Fruit fly (Drosophila melanogaster) Kc167 (cell line): ENCODE measurements around the gene Lcp65Ab1.
"Not testable (repeated sequence)": the region's sequence is repeated elsewhere in the genome, so short reads cannot be mapped to it uniquely, and the experiment has no call there.

Experiments
- Myc ChIP-seq: fragments of >200 bp; optimal IDR thresholded peaks from 2 replicates; lab custom pipeline; 2017; ENCODE audit warnings: missing external identifiers
- Sin3A ChIP-seq: fragments of >200 bp; optimal IDR thresholded peaks from 2 replicates; lab custom pipeline; 2018; ENCODE audit warnings: missing external identifiers
- h ChIP-seq: fragments of >200 bp; optimal IDR thresholded peaks from 3 replicates; lab custom pipeline; 2018; ENCODE audit warnings: missing external identifiers
- insv ChIP-seq: fragments of >200 bp; optimal IDR thresholded peaks from 3 replicates; lab custom pipeline; 2018; ENCODE audit warnings: missing external identifiers
- psq ChIP-seq: fragments of >200 bp; optimal IDR thresholded peaks from 2 replicates; lab custom pipeline; 2017; ENCODE audit warnings: missing external identifiers
- ttk ChIP-seq: sonication (Bioruptor generic); optimal IDR thresholded peaks from 2 replicates; lab custom pipeline; 2017; ENCODE audit warnings: missing external identifiers

Gene Lcp65Ab1

dm6 chr3L:6142313-6142712 lies 7.0 kb upstream of the Lcp65Ab1 start, which contains the start of gene Cpr65Aw:
TSS of gene Cpr65Aw (minus strand) at chr3L:6142413.
- TF ChIP-seq h (lab: Kevin White, UChicago) = no peak

DNA sequence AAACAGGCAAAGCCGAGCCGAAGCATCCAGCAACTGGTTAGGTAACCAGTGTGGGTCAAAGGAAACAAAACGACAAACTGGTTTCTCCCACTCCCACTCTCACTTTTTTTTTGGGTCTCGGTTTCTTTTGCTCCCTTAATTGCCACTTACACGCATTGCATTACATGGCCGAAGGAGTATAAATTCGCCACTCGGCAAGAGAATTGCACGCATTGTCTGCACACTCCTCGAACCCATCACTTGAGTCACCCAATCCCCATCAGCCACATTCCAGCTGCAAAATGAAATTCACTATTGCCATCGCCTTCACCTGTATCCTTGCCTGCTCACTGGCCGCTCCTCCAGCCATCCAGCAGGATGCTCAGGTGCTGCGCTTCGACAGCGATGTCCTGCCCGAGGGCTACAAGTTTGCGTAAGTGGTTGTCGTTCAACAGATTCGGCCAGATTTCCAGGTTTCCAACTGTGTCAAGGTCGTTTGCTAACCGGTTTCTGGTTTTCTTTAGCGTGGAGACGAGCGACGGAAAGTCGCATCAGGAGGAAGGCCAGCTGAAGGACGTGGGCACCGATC lies 6.1 kb upstream of the Lcp65Ab1 start, which contains the start of gene Lcp65Ad:
Gene Lcp65Ad, plus strand, starts transcription at position 208 of the 568 bp plus-strand sequence.
- TF ChIP-seq ttk (lab: Kevin White, UChicago) (no peak), psq (no peak), insv (lab: Kevin White, UChicago) (no peak), Myc (lab: Kevin White, UChicago) (no peak), h (lab: Kevin White, UChicago) (no peak)

- TF ChIP-seq Sin3A (lab: Kevin White, UChicago) (no peak), ttk (lab: Kevin White, UChicago) (no peak), Myc (lab: Kevin White, UChicago) (no peak), h (lab: Kevin White, UChicago) (no peak), psq (no peak), insv (lab: Kevin White, UChicago) (no peak)
These were observed 4.6 kb upstream of the Lcp65Ab1 start, which contains the start of gene Lcp65Ac for dm6 chr3L:6144769-6145220. TSS of gene Lcp65Ac (plus strand) at chr3L:6144819.

DNA sequence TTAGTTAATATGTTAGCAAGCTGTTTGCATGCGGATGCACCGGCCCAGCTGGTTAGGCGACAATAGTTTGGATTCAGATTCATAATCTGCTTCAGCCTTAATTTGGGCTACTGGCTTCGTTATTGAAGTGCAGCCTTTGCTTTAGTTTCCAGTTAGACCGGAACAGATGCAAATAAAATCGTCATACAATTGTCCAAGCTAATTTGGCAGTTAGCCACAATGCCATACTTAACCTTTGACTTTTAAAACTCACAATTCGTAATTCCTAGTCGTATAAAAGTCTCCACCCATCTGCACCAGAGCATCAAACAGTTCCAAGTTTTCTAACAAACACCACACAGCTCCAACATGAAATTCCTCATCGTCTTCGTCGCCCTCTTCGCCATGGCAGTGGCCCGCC lies 3.0 kb upstream of the Lcp65Ab1 start, which contains the start of gene Lcp65Ab2:
Gene Lcp65Ab2, plus strand, starts transcription at position 301 of the 400 bp plus-strand sequence.
- not testable (repeated sequence) for TF ChIP-seq Sin3A, h, Myc (lab: Kevin White, UChicago)

dm6 chr3L:6147887-6148286 lies 1.5 kb upstream of the Lcp65Ab1 start, which contains the start of gene Cpr65Ax1:
TSS of gene Cpr65Ax1 (minus strand) at chr3L:6147987.
- TF ChIP-seq Sin3A (lab: Kevin White, UChicago); psq; ttk (lab: Kevin White, UChicago): not testable (repeated sequence)

DNA sequence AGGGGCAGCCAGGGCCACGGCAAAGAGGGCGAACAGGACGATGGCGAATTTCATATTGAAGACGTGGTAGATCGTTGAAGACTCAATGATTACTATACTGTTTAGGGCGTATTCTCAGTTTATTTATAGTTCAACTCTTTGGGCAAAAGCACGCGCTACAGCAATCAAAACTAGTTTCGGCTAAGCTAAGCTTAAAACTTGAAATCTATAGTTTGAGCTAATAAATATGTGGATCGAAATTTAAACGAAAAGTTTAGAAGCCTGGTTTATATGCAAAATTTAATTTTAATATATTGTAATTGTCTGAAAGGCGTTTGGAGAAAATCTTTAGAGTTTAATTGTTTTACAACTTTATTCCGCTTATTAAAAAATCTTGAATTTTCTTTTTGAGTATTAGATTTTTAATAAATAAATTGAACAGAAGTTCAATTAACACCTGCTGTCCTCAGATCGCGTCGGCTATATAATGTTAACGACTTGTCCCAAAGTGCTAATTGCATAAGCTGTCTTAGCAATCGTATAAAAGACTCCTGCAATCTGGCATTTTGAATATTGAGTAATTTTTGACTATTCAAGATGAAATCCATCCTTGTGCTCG lies 1.5 kb downstream of the Lcp65Ab1 start, which contains the start of the genes Cpr65Ax2 and Lcp65Aa:
Gene Cpr65Ax2, minus strand, starts transcription at position 101 of the 598 bp plus-strand sequence.
Gene Lcp65Aa, plus strand, starts transcription at position 548 of the 598 bp plus-strand sequence.
- TF ChIP-seq h, Sin3A, insv (lab: Kevin White, UChicago): not testable (repeated sequence)

- TF ChIP-seq Myc (lab: Kevin White, UChicago) (no peak), h (lab: Kevin White, UChicago) (no peak), psq (no peak), Sin3A (lab: Kevin White, UChicago) (no peak), ttk (lab: Kevin White, UChicago) (no peak), insv (lab: Kevin White, UChicago) (no peak)
These were observed 3.2 kb downstream of the Lcp65Ab1 start, which contains the start of gene Acp65Aa for dm6 chr3L:6152531-6152930. TSS of gene Acp65Aa (minus strand) at chr3L:6152745.

dm6 chr3L:6154951-6155394 lies 5.6 kb downstream of the Lcp65Ab1 start:
- no peak for TF ChIP-seq insv (lab: Kevin White, UChicago)
- TF ChIP-seq ttk (lab: Kevin White, UChicago) = no peak
- no peak for TF ChIP-seq Myc (lab: Kevin White, UChicago)
- TF ChIP-seq h (lab: Kevin White, UChicago) = no peak
- TF ChIP-seq Sin3A (lab: Kevin White, UChicago) = no peak
- TF ChIP-seq psq = no peak

DNA sequence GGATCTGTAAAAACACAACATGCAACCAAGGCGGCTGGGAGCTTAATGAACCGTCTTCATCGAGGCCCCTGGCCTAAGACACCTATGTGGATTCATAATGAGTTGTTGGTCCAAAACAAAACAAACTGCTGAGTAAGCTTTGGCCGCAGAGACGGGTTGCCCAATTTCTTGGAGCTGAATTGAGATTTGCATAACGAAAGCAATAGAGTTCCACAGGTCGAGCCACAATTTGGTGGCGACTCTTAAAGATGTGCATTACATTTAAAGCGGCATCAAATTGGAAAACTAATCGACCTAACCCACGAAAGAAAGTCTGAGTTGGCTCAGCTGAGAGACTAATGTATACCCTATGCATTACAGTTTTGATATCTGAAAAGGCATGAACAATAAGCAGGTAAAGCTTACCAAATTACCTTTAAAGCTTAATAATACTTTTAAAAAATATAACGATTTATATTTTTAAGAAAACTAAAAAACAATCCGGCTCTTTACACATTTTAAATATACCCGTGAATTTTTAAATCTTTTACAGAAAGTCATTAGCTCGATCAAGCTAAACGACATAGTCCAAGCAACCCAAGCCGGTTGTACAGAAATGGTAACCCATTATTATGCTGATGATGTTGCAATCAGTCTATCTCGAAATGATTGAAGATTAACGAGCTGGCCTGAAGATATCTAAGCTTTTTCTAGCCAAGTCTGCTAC lies 8.1 kb downstream of the Lcp65Ab1 start, which contains the start of gene CG13297:
Gene CG13297, minus strand, starts transcription at position 51 of the 706 bp plus-strand sequence.
- TF ChIP-seq h (lab: Kevin White, UChicago) (no peak), psq (no peak), ttk (lab: Kevin White, UChicago) (no peak), Myc (lab: Kevin White, UChicago) (no peak), insv (lab: Kevin White, UChicago) (no peak), Sin3A (lab: Kevin White, UChicago) (no peak)

DNA sequence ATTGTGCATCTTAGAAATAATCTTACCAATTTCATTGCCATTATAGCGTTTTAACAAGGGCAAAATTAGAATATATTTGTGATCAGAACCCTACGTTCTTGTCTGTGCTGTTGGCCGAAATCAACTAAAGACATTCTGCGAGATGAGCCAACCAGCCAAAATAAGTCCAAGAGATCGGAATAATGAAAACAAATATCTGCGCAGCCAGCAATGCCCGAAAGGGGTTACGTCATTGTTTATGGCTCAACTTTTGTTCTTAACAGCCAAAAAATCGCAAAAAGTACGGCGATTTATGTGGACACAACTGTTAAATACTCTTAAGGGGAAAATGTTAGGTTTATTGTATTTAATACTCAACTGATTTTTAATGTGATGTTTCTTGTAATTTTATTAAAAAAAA lies 9.2 kb downstream of the Lcp65Ab1 start, which contains the start of gene Cpr65Ay:
Gene Cpr65Ay, minus strand, starts transcription at position 101 of the 400 bp plus-strand sequence.
- TF ChIP-seq Sin3A (lab: Kevin White, UChicago) (no peak), h (lab: Kevin White, UChicago) (no peak), psq (no peak), Myc (lab: Kevin White, UChicago) (no peak), insv (lab: Kevin White, UChicago) (no peak), ttk (lab: Kevin White, UChicago) (no peak)

DNA sequence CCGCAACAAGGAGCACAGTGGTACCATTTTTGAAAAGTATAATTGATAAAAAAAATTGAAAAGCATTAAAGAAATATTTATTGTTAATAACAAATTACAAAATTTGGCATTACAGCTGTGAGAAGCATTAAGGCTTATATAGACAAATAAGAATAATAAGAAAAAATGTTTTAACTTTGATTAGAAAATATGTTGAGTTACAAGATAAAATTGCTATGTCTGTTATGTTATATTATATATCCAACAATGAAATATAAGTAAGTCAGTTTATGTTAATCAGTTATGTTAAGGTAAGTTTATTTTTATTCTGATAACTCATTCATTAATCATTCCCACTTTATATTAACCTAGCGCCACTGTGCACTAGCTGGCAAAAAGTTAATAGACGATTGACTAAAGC lies 10.5 kb downstream of the Lcp65Ab1 start:
- no peak for TF ChIP-seq Myc (lab: Kevin White, UChicago)
- TF ChIP-seq insv (lab: Kevin White, UChicago) = no peak
- no peak for TF ChIP-seq h (lab: Kevin White, UChicago)
- no peak for TF ChIP-seq ttk (lab: Kevin White, UChicago)
- TF ChIP-seq psq = no peak
- TF ChIP-seq Sin3A (lab: Kevin White, UChicago) = no peak
